Fruit fly (Drosophila melanogaster) whole organism, embryonic: ENCODE data around the gene CG15263.
A peak's percentile ranks its signal among the peaks of the same experiment; 100 is the strongest.

Source experiments
- Bgb ChIP-seq: fragments of 200-800 bp; sonication (Bioruptor generic); IDR thresholded peaks from 2 replicates; pipeline ENCODE4 v1.3.6; 2022; ENCODE audit warnings: missing biosample characterization, missing genetic modification characterization; ENCODE audit not compliant: partially characterized antibody
- CG10274 ChIP-seq: fragments of 200-800 bp; sonication (Bioruptor generic); optimal IDR thresholded peaks from 3 replicates; lab custom pipeline; 2017; ENCODE audit warnings: missing biosample characterization, mild to moderate bottlenecking, missing genetic modification characterization
- CG10654 ChIP-seq: fragments of 200-800 bp; sonication (Bioruptor generic); optimal IDR thresholded peaks from 2 replicates; lab custom pipeline; 2016; ENCODE audit warnings: missing biosample characterization, missing genetic modification characterization
- CG12104 ChIP-seq: fragments of 200-800 bp; sonication (Bioruptor generic); optimal IDR thresholded peaks from 3 replicates; lab custom pipeline; 2016; ENCODE audit warnings: missing biosample characterization, missing genetic modification characterization
- CG1233 ChIP-seq: fragments of 200-800 bp; sonication (Bioruptor generic); optimal IDR thresholded peaks from 4 replicates; lab custom pipeline; 2018; ENCODE audit warnings: missing biosample characterization, mild to moderate bottlenecking, missing genetic modification characterization
- CG12391 ChIP-seq: fragments of 200-800 bp; sonication (Bioruptor generic); optimal IDR thresholded peaks from 3 replicates; lab custom pipeline; 2018; ENCODE audit warnings: missing biosample characterization, mild to moderate bottlenecking, missing genetic modification characterization, moderate library complexity
- CG13287 ChIP-seq: fragments of 200-800 bp; sonication (Bioruptor generic); IDR thresholded peaks from 2 replicates; pipeline ENCODE4 v1.3.6; 2022; ENCODE audit warnings: missing biosample characterization, missing genetic modification characterization; ENCODE audit not compliant: partially characterized antibody
- CG13424 ChIP-seq: fragments of 200-800 bp; sonication (Bioruptor generic); optimal IDR thresholded peaks from 2 replicates; lab custom pipeline; 2019; ENCODE audit warnings: missing biosample characterization, mild to moderate bottlenecking, missing genetic modification characterization, moderate library complexity
- CG15601 ChIP-seq: fragments of 200-800 bp; sonication (Bioruptor generic); optimal IDR thresholded peaks from 3 replicates; lab custom pipeline; 2019; ENCODE audit warnings: missing biosample characterization, mild to moderate bottlenecking, missing genetic modification characterization, moderate library complexity
- CG1792 ChIP-seq: fragments of 200-800 bp; sonication (Bioruptor generic); optimal IDR thresholded peaks from 2 replicates; lab custom pipeline; 2016; ENCODE audit warnings: missing biosample characterization, missing genetic modification characterization
- CG2199 ChIP-seq: fragments of 200-800 bp; sonication (Bioruptor generic); IDR thresholded peaks from 3 replicates; pipeline ENCODE4 v1.3.6; 2022; ENCODE audit warnings: missing biosample characterization, missing genetic modification characterization
- CG30403 ChIP-seq: fragments of 200-800 bp; sonication (Bioruptor generic); optimal IDR thresholded peaks from 3 replicates; lab custom pipeline; 2016; ENCODE audit warnings: missing biosample characterization, missing genetic modification characterization
- CG34422 ChIP-seq: fragments of 200-800 bp; sonication (Bioruptor generic); IDR thresholded peaks from 3 replicates; pipeline ENCODE4 v1.3.6; 2022; ENCODE audit warnings: missing biosample characterization, missing genetic modification characterization
- CG5245 ChIP-seq: fragments of 200-800 bp; sonication (Bioruptor generic); optimal IDR thresholded peaks from 3 replicates; lab custom pipeline; 2016; ENCODE audit warnings: missing biosample characterization, missing genetic modification characterization
- CG8388 ChIP-seq: fragments of 200-800 bp; sonication (Bioruptor generic); optimal IDR thresholded peaks from 2 replicates; lab custom pipeline; 2019; ENCODE audit warnings: missing biosample characterization, mild to moderate bottlenecking, missing genetic modification characterization, moderate library complexity
- CG8944 ChIP-seq: fragments of 200-800 bp; sonication (Bioruptor generic); optimal IDR thresholded peaks from 3 replicates; lab custom pipeline; 2016; ENCODE audit warnings: missing biosample characterization, missing genetic modification characterization
- CG9817 ChIP-seq: fragments of 200-800 bp; sonication (Bioruptor generic); optimal IDR thresholded peaks from 2 replicates; lab custom pipeline; 2018; ENCODE audit warnings: missing biosample characterization, mild to moderate bottlenecking, missing genetic modification characterization, moderate library complexity
- CrebB ChIP-seq: fragments of 200-800 bp; sonication (Bioruptor generic); optimal IDR thresholded peaks from 3 replicates; lab custom pipeline; 2018; ENCODE audit warnings: missing biosample characterization, mild to moderate bottlenecking, missing genetic modification characterization
- D19A ChIP-seq: fragments of 200-800 bp; optimal IDR thresholded peaks from 3 replicates; lab custom pipeline; 2019; ENCODE audit warnings: missing biosample characterization, mild to moderate bottlenecking, missing genetic modification characterization, moderate library complexity
- Dek ChIP-seq: fragments of 200-800 bp; sonication (Bioruptor generic); optimal IDR thresholded peaks from 3 replicates; lab custom pipeline; 2019; ENCODE audit warnings: missing biosample characterization, mild to moderate bottlenecking, missing genetic modification characterization, moderate library complexity
- Doc2 ChIP-seq: fragments of 200-800 bp; sonication (Bioruptor generic); IDR thresholded peaks from 2 replicates; pipeline ENCODE4 v1.3.6; 2022; ENCODE audit warnings: missing biosample characterization, missing genetic modification characterization
- Hey ChIP-seq: fragments of 200-800 bp; sonication (Bioruptor generic); optimal IDR thresholded peaks from 3 replicates; lab custom pipeline; 2018; ENCODE audit warnings: missing biosample characterization, mild to moderate bottlenecking, missing genetic modification characterization
- Hmr ChIP-seq: fragments of 200-800 bp; sonication (Bioruptor generic); optimal IDR thresholded peaks from 3 replicates; lab custom pipeline; 2017; ENCODE audit warnings: mild to moderate bottlenecking, missing biosample characterization, missing genetic modification reagents, missing genetic modification characterization
- Max ChIP-seq: fragments of 200-800 bp; sonication (Bioruptor generic); optimal IDR thresholded peaks from 2 replicates; lab custom pipeline; 2016; ENCODE audit warnings: missing biosample characterization, mild to moderate bottlenecking, missing genetic modification characterization
- Mes4 ChIP-seq: fragments of 200-800 bp; sonication (Bioruptor generic); optimal IDR thresholded peaks from 2 replicates; lab custom pipeline; 2016; ENCODE audit warnings: missing biosample characterization, missing genetic modification characterization
- Ptx1 ChIP-seq: fragments of 200-800 bp; sonication (Bioruptor generic); IDR thresholded peaks from 2 replicates; pipeline ENCODE4 v1.3.6; 2022; ENCODE audit warnings: missing biosample characterization, missing genetic modification characterization
- Six4 ChIP-seq: fragments of 200-800 bp; sonication (Bioruptor generic); optimal IDR thresholded peaks from 2 replicates; lab custom pipeline; 2016; ENCODE audit warnings: missing biosample characterization, missing genetic modification characterization
- Usf ChIP-seq: fragments of 200-800 bp; sonication (Bioruptor generic); optimal IDR thresholded peaks from 2 replicates; lab custom pipeline; 2017; ENCODE audit warnings: missing genotype, missing biosample characterization, missing genetic modification characterization
- ara ChIP-seq: fragments of 200-800 bp; sonication (Bioruptor generic); IDR thresholded peaks from 2 replicates; pipeline ENCODE4 v1.3.6; 2022; ENCODE audit warnings: missing biosample characterization, missing genetic modification characterization
- bigmax ChIP-seq: fragments of 200-800 bp; sonication (Bioruptor generic); optimal IDR thresholded peaks from 2 replicates; lab custom pipeline; 2018; ENCODE audit warnings: missing biosample characterization, mild to moderate bottlenecking, missing genetic modification characterization
- cad ChIP-seq: fragments of >200 bp; optimal IDR thresholded peaks from 2 replicates; lab custom pipeline; 2017; ENCODE audit warnings: missing biosample characterization, missing genetic modification characterization
- croc ChIP-seq: fragments of 200-800 bp; sonication (Bioruptor generic); conservative IDR thresholded peaks from 3 replicates; pipeline ENCODE4 v1.3.6; 2022; ENCODE audit warnings: missing biosample characterization, missing genetic modification characterization
- dan ChIP-seq: fragments of 200-800 bp; sonication (Bioruptor generic); IDR thresholded peaks from 2 replicates; pipeline ENCODE4 v1.3.6; 2022; ENCODE audit warnings: missing biosample characterization, missing genetic modification characterization
- danr ChIP-seq: fragments of 200-800 bp; sonication (Bioruptor generic); IDR thresholded peaks from 2 replicates; pipeline ENCODE4 v1.3.6; 2022; ENCODE audit warnings: missing biosample characterization, missing genetic modification characterization
- dimm ChIP-seq: fragments of 200-800 bp; sonication (Bioruptor generic); IDR thresholded peaks from 2 replicates; pipeline ENCODE4 v1.3.6; 2022; ENCODE audit warnings: missing biosample characterization, missing genetic modification characterization
- ewg ChIP-seq: fragments of 200-800 bp; sonication (Bioruptor generic); optimal IDR thresholded peaks from 3 replicates; lab custom pipeline; 2017; ENCODE audit warnings: mild to moderate bottlenecking, missing biosample characterization, missing genetic modification reagents, missing genetic modification characterization
- fd3F ChIP-seq: fragments of 200-800 bp; sonication (Bioruptor generic); optimal IDR thresholded peaks from 2 replicates; lab custom pipeline; 2018; ENCODE audit warnings: missing biosample characterization, mild to moderate bottlenecking, missing genetic modification characterization, moderate library complexity
- gt ChIP-seq: fragments of 200-800 bp; sonication (Bioruptor generic); IDR thresholded peaks from 2 replicates; pipeline ENCODE4 v1.3.6; 2022; ENCODE audit warnings: missing biosample characterization, missing genetic modification characterization
- hbn ChIP-seq: fragments of 200-800 bp; sonication (Bioruptor generic); IDR thresholded peaks from 2 replicates; pipeline ENCODE4 v1.3.6; 2022; ENCODE audit warnings: missing biosample characterization, missing genetic modification characterization; ENCODE audit not compliant: partially characterized antibody
- jing ChIP-seq: fragments of 200-800 bp; sonication (Bioruptor generic); optimal IDR thresholded peaks from 2 replicates; lab custom pipeline; 2018; ENCODE audit warnings: missing biosample characterization, mild to moderate bottlenecking, missing genetic modification characterization
- ken ChIP-seq: fragments of 200-800 bp; sonication (Bioruptor generic); IDR thresholded peaks from 3 replicates; pipeline ENCODE4 v1.3.6; 2022; ENCODE audit warnings: missing biosample characterization, missing genetic modification characterization
- lbe ChIP-seq: fragments of 200-800 bp; sonication (Bioruptor generic); optimal IDR thresholded peaks from 2 replicates; lab custom pipeline; 2016; ENCODE audit warnings: missing biosample characterization, mild to moderate bottlenecking, missing genetic modification characterization
- slou ChIP-seq: fragments of 200-800 bp; sonication (Bioruptor generic); optimal IDR thresholded peaks from 3 replicates; lab custom pipeline; 2016; ENCODE audit warnings: missing biosample characterization, missing genetic modification characterization
- sob ChIP-seq: fragments of 200-800 bp; sonication (Bioruptor generic); IDR thresholded peaks from 2 replicates; pipeline ENCODE4 v1.3.6; 2022; ENCODE audit warnings: missing biosample characterization, missing genetic modification characterization
- stc ChIP-seq: fragments of 200-800 bp; sonication (Bioruptor generic); IDR thresholded peaks from 2 replicates; pipeline ENCODE4 v1.3.6; 2022; ENCODE audit warnings: missing biosample characterization, missing genetic modification characterization
- toy ChIP-seq: fragments of 200-800 bp; sonication (Bioruptor generic); IDR thresholded peaks from 2 replicates; pipeline ENCODE4 v1.3.6; 2022; ENCODE audit warnings: missing biosample characterization, missing genetic modification characterization
- ttk ChIP-seq: fragments of 200-800 bp; sonication (Bioruptor generic); IDR thresholded peaks from 2 replicates; pipeline ENCODE4 v2.1.2; 2022; ENCODE audit warnings: missing biosample characterization, missing genetic modification characterization
- tup ChIP-seq: fragments of 200-800 bp; sonication (Bioruptor generic); optimal IDR thresholded peaks from 2 replicates; lab custom pipeline; 2016; ENCODE audit warnings: missing biosample characterization, mild to moderate bottlenecking, missing genetic modification characterization, moderate library complexity
- twi ChIP-seq: fragments of 200-800 bp; optimal IDR thresholded peaks from 2 replicates; lab custom pipeline; 2019; ENCODE audit warnings: missing biosample characterization, mild to moderate bottlenecking, missing genetic modification characterization, moderate library complexity
- usp ChIP-seq: fragments of >200 bp; optimal IDR thresholded peaks from 2 replicates; lab custom pipeline; 2017; ENCODE audit warnings: missing biosample characterization, missing genetic modification characterization
- vfl ChIP-seq: fragments of 200-800 bp; sonication (Bioruptor generic); optimal IDR thresholded peaks from 2 replicates; lab custom pipeline; 2016; ENCODE audit warnings: missing biosample characterization, missing genetic modification characterization
- vvl ChIP-seq: fragments of 200-800 bp; sonication (Bioruptor generic); IDR thresholded peaks from 2 replicates; pipeline ENCODE4 v1.3.6; 2022; ENCODE audit warnings: missing biosample characterization, missing genetic modification characterization

CG15263 gene

dm6 chr2L:15264483-15264987 is 20.3 kb upstream of the CG15263 start, which contains the start of gene yuri (continued):
- no peak for TF ChIP-seq gt (GFP tag; lab: Robert Waterston, UW)
- TF ChIP-seq CG8388 (GFP tag; lab: Kevin White, UChicago), result no peak
- TF ChIP-seq slou (GFP tag; lab: Kevin White, UChicago), result no peak
- TF ChIP-seq ara (GFP tag; lab: Robert Waterston, UW), result peak; percentile 67
- TF ChIP-seq CG12104 (GFP tag; lab: Kevin White, UChicago), result no peak
- TF ChIP-seq Bgb (GFP tag; lab: Robert Waterston, UW), result peak; percentile 37; the same call in 1 of the 2 replicates
- TF ChIP-seq Hmr (GFP tag; lab: Kevin White, UChicago), result peak; percentile 65
- no peak for TF ChIP-seq hbn (GFP tag; lab: Robert Waterston, UW)
- no peak for TF ChIP-seq croc (GFP tag; lab: Robert Waterston, UW)
- TF ChIP-seq CG9817 (tag; lab: Kevin White, UChicago), result no peak
- peak; percentile 73; the same call in 1 of the 3 replicates for TF ChIP-seq CG34422 (GFP tag; lab: Robert Waterston, UW)
- no peak for TF ChIP-seq CG10654
- no peak for TF ChIP-seq cad (GFP tag; lab: Kevin White, UChicago)
- no peak for TF ChIP-seq ttk (GFP tag; lab: Robert Waterston, UW)
- no peak for TF ChIP-seq twi (tag; lab: Kevin White, UChicago)
- no peak for TF ChIP-seq dimm (GFP tag; lab: Robert Waterston, UW)
- TF ChIP-seq stc (GFP tag; lab: Robert Waterston, UW), result peak; percentile 31; the same call in 1 of the 2 replicates
- TF ChIP-seq CG30403 (GFP tag; lab: Kevin White, UChicago), result no peak
- no peak for TF ChIP-seq CG5245
- peak; percentile 76 for TF ChIP-seq lbe (GFP tag; lab: Kevin White, UChicago)
- no peak for TF ChIP-seq Dek (tag; lab: Kevin White, UChicago)
- peak; percentile 10 for TF ChIP-seq CG12391 (tag; lab: Kevin White, UChicago)
- no peak for TF ChIP-seq D19A (tag; lab: Kevin White, UChicago)
- peak; percentile 77 for TF ChIP-seq CG13287 (GFP tag; lab: Robert Waterston, UW)
- no peak for TF ChIP-seq Six4 (GFP tag; lab: Kevin White, UChicago)
- no peak for TF ChIP-seq jing
- no peak for TF ChIP-seq ewg
- TF ChIP-seq fd3F (GFP tag; lab: Kevin White, UChicago), result no peak
- TF ChIP-seq CG8944 (GFP tag; lab: Kevin White, UChicago), result no peak
- no peak for TF ChIP-seq CG1792 (GFP tag; lab: Kevin White, UChicago)
- TF ChIP-seq usp (GFP tag; lab: Kevin White, UChicago), result no peak
- no peak for TF ChIP-seq CG13424 (tag; lab: Kevin White, UChicago)
- TF ChIP-seq ken, result peak; percentile 17; the same call in 1 of the 3 replicates
- peak; percentile 1 for TF ChIP-seq bigmax
- TF ChIP-seq toy, result no peak
- TF ChIP-seq Ptx1, result no peak
- TF ChIP-seq CG2199 (GFP tag; lab: Robert Waterston, UW), result peak; percentile 59; the same call in 1 of the 3 replicates
- peak; percentile 77; the same call in 1 of the 2 replicates for TF ChIP-seq sob (GFP tag; lab: Robert Waterston, UW)
- TF ChIP-seq CG10274, result no peak
- TF ChIP-seq CG1233 (GFP tag; lab: Kevin White, UChicago), result peak; percentile 38
- TF ChIP-seq Hey, result no peak
- TF ChIP-seq vfl (GFP tag; lab: Kevin White, UChicago), result no peak
- peak; percentile 40 for TF ChIP-seq Max (GFP tag; lab: Kevin White, UChicago)
- peak; percentile 74; the same call in 1 of the 2 replicates for TF ChIP-seq vvl
- no peak for TF ChIP-seq Mes4 (GFP tag; lab: Kevin White, UChicago)
- no peak for TF ChIP-seq Usf (GFP tag; lab: Kevin White, UChicago)
- TF ChIP-seq Doc2 (GFP tag; lab: Robert Waterston, UW), result no peak
- no peak for TF ChIP-seq danr (GFP tag; lab: Robert Waterston, UW)
- no peak for TF ChIP-seq tup
- peak; percentile 73 for TF ChIP-seq CrebB (tag; lab: Kevin White, UChicago)
- TF ChIP-seq CG15601 (tag; lab: Kevin White, UChicago), result no peak
- TF ChIP-seq dan (GFP tag; lab: Robert Waterston, UW), result no peak
